Fruit fly (Drosophila melanogaster) whole organism, embryonic: Measurements from ENCODE around the gene CG7627.

ENCODE experiments used
- Ada2b ChIP-seq: fragments of 200-800 bp; sonication (Bioruptor generic); IDR thresholded peaks from 2 replicates; pipeline ENCODE4 v1.3.6; 2022; ENCODE audit warnings: missing biosample characterization, missing genetic modification characterization
- Atf3 ChIP-seq: fragments of 200-800 bp; sonication (Bioruptor generic); optimal IDR thresholded peaks from 3 replicates; lab custom pipeline; 2016; ENCODE audit warnings: missing biosample characterization, missing genetic modification characterization
- Blimp-1 ChIP-seq: fragments of 200-800 bp; sonication (Bioruptor generic); optimal IDR thresholded peaks from 3 replicates; lab custom pipeline; 2018; ENCODE audit warnings: missing biosample characterization, missing genetic modification characterization, mild to moderate bottlenecking, moderate library complexity, missing genetic modification reagents
- Bteb2 ChIP-seq: fragments of 200-800 bp; sonication (Bioruptor generic); optimal IDR thresholded peaks from 2 replicates; lab custom pipeline; 2016; ENCODE audit warnings: missing biosample characterization, missing genetic modification characterization
- CG10462 ChIP-seq: fragments of 200-800 bp; sonication (Bioruptor generic); optimal IDR thresholded peaks from 2 replicates; lab custom pipeline; 2016; ENCODE audit warnings: missing biosample characterization, missing genetic modification characterization
- CG10543 ChIP-seq: fragments of 200-800 bp; sonication (Bioruptor generic); optimal IDR thresholded peaks from 3 replicates; lab custom pipeline; 2017; ENCODE audit warnings: missing biosample characterization, mild to moderate bottlenecking, missing genetic modification characterization, moderate library complexity
- CG11456 ChIP-seq: fragments of 200-800 bp; sonication (Bioruptor generic); IDR thresholded peaks from 3 replicates; pipeline ENCODE4 v1.3.6; 2022; ENCODE audit warnings: missing biosample characterization, missing genetic modification characterization
- CG11560 ChIP-seq: fragments of 200-800 bp; sonication (Bioruptor generic); IDR thresholded peaks from 3 replicates; pipeline ENCODE4 v1.3.6; 2022; ENCODE audit warnings: missing biosample characterization, missing genetic modification characterization
- CG13287 ChIP-seq: fragments of 200-800 bp; sonication (Bioruptor generic); IDR thresholded peaks from 2 replicates; pipeline ENCODE4 v1.3.6; 2022; ENCODE audit warnings: missing biosample characterization, missing genetic modification characterization; ENCODE audit not compliant: partially characterized antibody
- CG13296 ChIP-seq: fragments of 200-800 bp; sonication (Bioruptor generic); optimal IDR thresholded peaks from 3 replicates; lab custom pipeline; 2018; ENCODE audit warnings: missing biosample characterization, mild to moderate bottlenecking, missing genetic modification characterization
- CG13775 ChIP-seq: fragments of 200-800 bp; sonication (Bioruptor generic); optimal IDR thresholded peaks from 3 replicates; lab custom pipeline; 2017; ENCODE audit warnings: missing biosample characterization, mild to moderate bottlenecking, missing genetic modification characterization
- CG16815 ChIP-seq: fragments of 200-800 bp; sonication (Bioruptor generic); optimal IDR thresholded peaks from 3 replicates; lab custom pipeline; 2017; ENCODE audit warnings: missing biosample characterization, mild to moderate bottlenecking, missing genetic modification characterization
- CG2202 ChIP-seq: fragments of 200-800 bp; sonication (Bioruptor generic); optimal IDR thresholded peaks from 2 replicates; lab custom pipeline; 2018; ENCODE audit warnings: missing biosample characterization, mild to moderate bottlenecking, missing genetic modification characterization
- CG2889 ChIP-seq: fragments of 200-800 bp; sonication (Bioruptor generic); IDR thresholded peaks from 3 replicates; pipeline ENCODE4 v1.3.6; 2022; ENCODE audit warnings: missing biosample characterization, missing genetic modification characterization
- CG30020 ChIP-seq: fragments of 200-800 bp; optimal IDR thresholded peaks from 2 replicates; lab custom pipeline; 2019; ENCODE audit warnings: missing biosample characterization, mild to moderate bottlenecking, missing genetic modification characterization, moderate library complexity
- CG34376 ChIP-seq: fragments of 200-800 bp; sonication (Bioruptor generic); optimal IDR thresholded peaks from 2 replicates; lab custom pipeline; 2018; ENCODE audit warnings: missing biosample characterization, mild to moderate bottlenecking, missing genetic modification characterization
- CG8765 ChIP-seq: fragments of 200-800 bp; sonication (Bioruptor generic); IDR thresholded peaks from 2 replicates; pipeline ENCODE4 v1.3.6; 2022; ENCODE audit warnings: missing biosample characterization, missing genetic modification characterization
- CG9609 ChIP-seq: fragments of 200-800 bp; sonication (Bioruptor generic); optimal IDR thresholded peaks from 3 replicates; lab custom pipeline; 2016; ENCODE audit warnings: missing biosample characterization, missing genetic modification characterization
- CG9817 ChIP-seq: fragments of 200-800 bp; sonication (Bioruptor generic); optimal IDR thresholded peaks from 2 replicates; lab custom pipeline; 2018; ENCODE audit warnings: missing biosample characterization, mild to moderate bottlenecking, missing genetic modification characterization, moderate library complexity
- CG9876 ChIP-seq: fragments of 200-800 bp; sonication (Bioruptor generic); optimal IDR thresholded peaks from 2 replicates; lab custom pipeline; 2016; ENCODE audit warnings: missing biosample characterization, missing genetic modification characterization
- Doc3 ChIP-seq: fragments of 200-800 bp; sonication (Bioruptor generic); IDR thresholded peaks from 3 replicates; pipeline ENCODE4 v1.3.6; 2022; ENCODE audit warnings: missing biosample characterization, missing genetic modification characterization; ENCODE audit not compliant: partially characterized antibody
- E2f1 ChIP-seq: fragments of 200-800 bp; sonication (Bioruptor generic); IDR thresholded peaks from 2 replicates; pipeline ENCODE4 v1.3.6; 2022; ENCODE audit warnings: missing biosample characterization, missing genetic modification characterization
- Ets97D ChIP-seq: fragments of 200-800 bp; sonication (Bioruptor generic); optimal IDR thresholded peaks from 3 replicates; lab custom pipeline; 2016; ENCODE audit warnings: missing biosample characterization, missing genetic modification characterization
- HLH54F ChIP-seq: fragments of 200-800 bp; sonication (Bioruptor generic); optimal IDR thresholded peaks from 3 replicates; lab custom pipeline; 2016; ENCODE audit warnings: missing biosample characterization, missing genetic modification characterization
- HLHmδ ChIP-seq: fragments of 200-800 bp; sonication (Bioruptor generic); optimal IDR thresholded peaks from 2 replicates; lab custom pipeline; 2018; ENCODE audit warnings: missing biosample characterization, mild to moderate bottlenecking, missing genetic modification characterization, moderate library complexity
- Jarid2 ChIP-seq: fragments of 200-800 bp; sonication (Bioruptor generic); optimal IDR thresholded peaks from 3 replicates; lab custom pipeline; 2017; ENCODE audit warnings: mild to moderate bottlenecking, missing biosample characterization, missing genetic modification reagents, missing genetic modification characterization
- Max ChIP-seq: fragments of 200-800 bp; sonication (Bioruptor generic); optimal IDR thresholded peaks from 2 replicates; lab custom pipeline; 2016; ENCODE audit warnings: missing biosample characterization, mild to moderate bottlenecking, missing genetic modification characterization
- Sin3A ChIP-seq: fragments of >200 bp; optimal IDR thresholded peaks from 2 replicates; lab custom pipeline; 2018
- ap ChIP-seq: fragments of 200-800 bp; sonication (Bioruptor generic); IDR thresholded peaks from 2 replicates; pipeline ENCODE4 v1.3.6; 2022; ENCODE audit warnings: missing biosample characterization, missing genetic modification characterization
- ato ChIP-seq: fragments of 200-800 bp; sonication (Bioruptor generic); IDR thresholded peaks from 2 replicates; pipeline ENCODE4 v1.3.6; 2022; ENCODE audit warnings: missing biosample characterization, missing genetic modification characterization; ENCODE audit not compliant: partially characterized antibody
- br ChIP-seq: fragments of >200 bp; optimal IDR thresholded peaks from 2 replicates; lab custom pipeline; 2017
- chn ChIP-seq: fragments of 200-800 bp; sonication (Bioruptor generic); optimal IDR thresholded peaks from 2 replicates; lab custom pipeline; 2016; ENCODE audit warnings: missing biosample characterization, missing genetic modification characterization
- cwo ChIP-seq: fragments of 200-800 bp; sonication (Bioruptor generic); optimal IDR thresholded peaks from 3 replicates; lab custom pipeline; 2017; ENCODE audit warnings: missing biosample characterization, missing genetic modification characterization, mild to moderate bottlenecking, moderate library complexity, missing genetic modification reagents
- da ChIP-seq: fragments of 200-800 bp; sonication (Bioruptor generic); optimal IDR thresholded peaks from 2 replicates; lab custom pipeline; 2016; ENCODE audit warnings: missing biosample characterization, missing genetic modification characterization
- fru ChIP-seq: fragments of >200 bp; optimal IDR thresholded peaks from 2 replicates; lab custom pipeline; 2017
- fu2 ChIP-seq: fragments of 200-800 bp; sonication (Bioruptor generic); optimal IDR thresholded peaks from 2 replicates; lab custom pipeline; 2016; ENCODE audit warnings: missing biosample characterization, missing genetic modification characterization
- ind ChIP-seq: fragments of 200-800 bp; sonication (Bioruptor generic); optimal IDR thresholded peaks from 3 replicates; lab custom pipeline; 2016; ENCODE audit warnings: missing biosample characterization, missing genetic modification characterization
- jing ChIP-seq: fragments of 200-800 bp; sonication (Bioruptor generic); optimal IDR thresholded peaks from 2 replicates; lab custom pipeline; 2018; ENCODE audit warnings: missing biosample characterization, mild to moderate bottlenecking, missing genetic modification characterization
- lov ChIP-seq, 2 experiments: fragments of 200-800 bp in 1 of 2; fragments of >200 bp in 1 of 2; sonication (Bioruptor generic) in 1 of 2; IDR thresholded peaks in 1 of 2; optimal IDR thresholded peaks in 1 of 2; 2 replicates in 1 of 2; 3 replicates in 1 of 2; pipeline versions ENCODE4 v1.3.6 to Lab custom; 2017 to 2022; ENCODE audit warnings: missing biosample characterization in 1 of 2, missing genetic modification characterization in 1 of 2
- maf-S ChIP-seq: fragments of 200-800 bp; sonication (Bioruptor generic); optimal IDR thresholded peaks from 2 replicates; lab custom pipeline; 2016; ENCODE audit warnings: missing biosample characterization, missing genetic modification characterization
- oc ChIP-seq: fragments of 200-800 bp; sonication (Bioruptor generic); optimal IDR thresholded peaks from 2 replicates; lab custom pipeline; 2018; ENCODE audit warnings: missing biosample characterization, mild to moderate bottlenecking, missing genetic modification characterization, moderate library complexity
- otp ChIP-seq: fragments of 200-800 bp; sonication (Bioruptor generic); IDR thresholded peaks from 3 replicates; pipeline ENCODE4, ENCODE4 v1.3.6; 2022; ENCODE audit warnings: missing biosample characterization, missing genetic modification characterization
- pho ChIP-seq: fragments of 200-800 bp; sonication (Bioruptor generic); optimal IDR thresholded peaks from 2 replicates; lab custom pipeline; 2016; ENCODE audit warnings: missing biosample characterization, missing genetic modification characterization
- pros ChIP-seq: fragments of 200-800 bp; sonication (Bioruptor generic); optimal IDR thresholded peaks from 3 replicates; lab custom pipeline; 2019; ENCODE audit warnings: missing biosample characterization, mild to moderate bottlenecking, missing genetic modification characterization, moderate library complexity
- schlank ChIP-seq: fragments of 200-800 bp; sonication (Bioruptor generic); optimal IDR thresholded peaks from 2 replicates; lab custom pipeline; 2018; ENCODE audit warnings: missing biosample characterization, mild to moderate bottlenecking, missing genetic modification characterization
- sens ChIP-seq: fragments of 200-800 bp; sonication (Bioruptor generic); peaks from one replicate; lab custom pipeline; 2016; ENCODE audit warnings: missing biosample characterization, missing genetic modification characterization
- tin ChIP-seq: fragments of 200-800 bp; sonication (Bioruptor generic); optimal IDR thresholded peaks from 3 replicates; lab custom pipeline; 2016; ENCODE audit warnings: missing biosample characterization, missing genetic modification characterization
- tup ChIP-seq: fragments of 200-800 bp; sonication (Bioruptor generic); optimal IDR thresholded peaks from 2 replicates; lab custom pipeline; 2016; ENCODE audit warnings: missing biosample characterization, mild to moderate bottlenecking, missing genetic modification characterization, moderate library complexity
- unc-4 ChIP-seq: fragments of 200-800 bp; sonication (Bioruptor generic); IDR thresholded peaks from 2 replicates; pipeline ENCODE4 v1.3.6; 2022; ENCODE audit warnings: missing biosample characterization, missing genetic modification characterization; ENCODE audit not compliant: partially characterized antibody
- wor ChIP-seq: fragments of 200-800 bp; sonication (Bioruptor generic); IDR thresholded peaks from 2 replicates; pipeline ENCODE4 v1.3.6; 2022; ENCODE audit warnings: missing biosample characterization, missing genetic modification characterization
- zfh2 ChIP-seq: fragments of 200-800 bp; sonication (Bioruptor generic); optimal IDR thresholded peaks from 2 replicates; lab custom pipeline; 2016; ENCODE audit warnings: missing biosample characterization, missing genetic modification characterization

Gene CG7627

DNA sequence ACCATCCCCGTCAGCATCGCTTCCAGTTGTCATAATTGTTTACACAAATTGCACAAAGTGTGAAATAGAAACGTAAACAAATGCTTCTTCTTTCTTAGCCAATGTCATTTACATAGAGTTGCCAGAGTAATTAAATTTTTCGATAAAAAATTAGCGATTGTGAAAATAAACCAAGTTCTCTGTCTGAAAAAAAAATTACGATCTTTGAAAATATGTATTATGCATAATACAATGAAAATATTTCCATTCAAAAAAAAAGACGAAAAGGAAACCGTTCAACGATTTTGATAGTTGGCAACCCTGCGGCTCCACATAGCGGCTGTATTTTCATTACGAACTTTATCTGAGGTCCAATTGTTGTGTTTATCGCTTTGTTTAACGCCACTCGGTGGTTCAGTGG, 51.2 kb downstream of the CG7627 start, which contains the start of the genes CG7810 and CG7806 (continued):
- TF ChIP-seq CG34376 (GFP tag; lab: Kevin White, UChicago) (peak; percentile 78), Jarid2 (GFP tag; lab: Kevin White, UChicago) (peak; percentile 28), ato (GFP tag; lab: Robert Waterston, UW) (no peak), Bteb2 (GFP tag; lab: Kevin White, UChicago) (peak; percentile 93), pho (GFP tag; lab: Kevin White, UChicago) (peak; percentile 89), CG30020 (peak; percentile 74), CG11560 (tag; lab: Robert Waterston, UW) (peak; percentile 82), schlank (tag; lab: Kevin White, UChicago) (peak; percentile 63), otp (peak; percentile 88), oc (no peak), CG9817 (peak; percentile 87), sens (GFP tag; lab: Kevin White, UChicago) (peak; percentile 99), CG13775 (peak; percentile 89), da (GFP tag; lab: Kevin White, UChicago) (peak; percentile 80), CG10462 (peak; percentile 82), Sin3A (lab: Kevin White, UChicago) (no peak), E2f1 (GFP tag; lab: Robert Waterston, UW) (peak; percentile 85), Atf3 (GFP tag; lab: Kevin White, UChicago) (peak; percentile 78), Max (GFP tag; lab: Kevin White, UChicago) (peak; percentile 86), lov (optimal IDR thresholded peaks at IDR 0.05; lab: Kevin White, UChicago) (no peak), lov (GFP tag; IDR thresholded peaks at IDR 0.05; lab: Robert Waterston, UW) (peak; percentile 67; the same call in 1 of the 3 replicates), CG8765 (GFP tag; lab: Robert Waterston, UW) (peak; percentile 50; the same call in 1 of the 2 replicates), unc-4 (peak; percentile 52), ap (GFP tag; lab: Robert Waterston, UW) (peak; percentile 69), wor (GFP tag; lab: Robert Waterston, UW) (peak; percentile 75), HLH54F (GFP tag; lab: Kevin White, UChicago) (peak; percentile 89), tin (peak; percentile 88), HLHmδ (GFP tag; lab: Kevin White, UChicago) (no peak), CG13287 (GFP tag; lab: Robert Waterston, UW) (peak; percentile 75), CG13296 (GFP tag; lab: Kevin White, UChicago) (peak; percentile 86), zfh2 (peak; percentile 86), CG10543 (peak; percentile 81), cwo (peak; percentile 74), chn (peak; percentile 85), fu2 (GFP tag; lab: Kevin White, UChicago) (peak; percentile 88), CG9876 (GFP tag; lab: Kevin White, UChicago) (peak; percentile 46), CG16815 (GFP tag; lab: Kevin White, UChicago) (peak; percentile 58), maf-S (GFP tag; lab: Kevin White, UChicago) (peak; percentile 88), Blimp-1 (GFP tag; lab: Kevin White, UChicago) (peak; percentile 89), Ets97D (GFP tag; lab: Kevin White, UChicago) (peak; percentile 82), CG2889 (peak; percentile 85), CG11456 (GFP tag; lab: Robert Waterston, UW) (peak; percentile 89), Doc3 (0 out of 3 replicates have a peak, but pooled peaks have one; percentile 13), ind (peak; percentile 87), fru (lab: Kevin White, UChicago) (no peak), br (lab: Kevin White, UChicago) (no peak), Ada2b (peak; percentile 86), tup (GFP tag; lab: Kevin White, UChicago) (peak; percentile 42), CG9609 (GFP tag; lab: Kevin White, UChicago) (peak; percentile 88), jing (peak; percentile 58), pros (GFP tag; lab: Kevin White, UChicago) (peak; percentile 37), CG2202 (tag; lab: Kevin White, UChicago) (peak; percentile 87)
